Fruit fly (Drosophila melanogaster) whole organism, embryonic: ENCODE data around the gene CG1607.

ENCODE experiments used
- CG10366 ChIP-seq: fragments of 200-800 bp; sonication (Bioruptor generic); IDR thresholded peaks from 2 replicates; pipeline ENCODE4 v1.3.6; 2022; ENCODE audit warnings: missing biosample characterization, missing genetic modification characterization
- CG10565 ChIP-seq: fragments of 200-800 bp; sonication (Bioruptor generic); optimal IDR thresholded peaks from 3 replicates; lab custom pipeline; 2016; ENCODE audit warnings: missing biosample characterization, mild to moderate bottlenecking, missing genetic modification characterization
- CG1233 ChIP-seq: fragments of 200-800 bp; sonication (Bioruptor generic); optimal IDR thresholded peaks from 4 replicates; lab custom pipeline; 2018; ENCODE audit warnings: missing biosample characterization, mild to moderate bottlenecking, missing genetic modification characterization
- CG12744 ChIP-seq: fragments of 200-800 bp; sonication (Bioruptor generic); optimal IDR thresholded peaks from 2 replicates; lab custom pipeline; 2016; ENCODE audit warnings: missing biosample characterization, missing genetic modification characterization
- CG12769 ChIP-seq: fragments of 200-800 bp; sonication (Bioruptor generic); optimal IDR thresholded peaks from 2 replicates; lab custom pipeline; 2019; ENCODE audit warnings: missing biosample characterization, mild to moderate bottlenecking, missing genetic modification characterization, moderate library complexity
- CG12942 ChIP-seq: fragments of 200-800 bp; sonication (Bioruptor generic); optimal IDR thresholded peaks from 3 replicates; lab custom pipeline; 2016; ENCODE audit warnings: missing biosample characterization, missing genetic modification characterization
- CG14667 ChIP-seq: fragments of 200-800 bp; sonication (Bioruptor generic); IDR thresholded peaks from 2 replicates; pipeline ENCODE4 v1.3.6; 2022; ENCODE audit warnings: missing biosample characterization, missing genetic modification characterization
- CG15479 ChIP-seq: fragments of 200-800 bp; sonication (Bioruptor generic); optimal IDR thresholded peaks from 3 replicates; lab custom pipeline; 2019; ENCODE audit warnings: missing biosample characterization, mild to moderate bottlenecking, missing genetic modification characterization, moderate library complexity
- CG15601 ChIP-seq: fragments of 200-800 bp; sonication (Bioruptor generic); optimal IDR thresholded peaks from 3 replicates; lab custom pipeline; 2019; ENCODE audit warnings: missing biosample characterization, mild to moderate bottlenecking, missing genetic modification characterization, moderate library complexity
- CG15696 ChIP-seq: fragments of 200-800 bp; sonication (Bioruptor generic); optimal IDR thresholded peaks from 2 replicates; lab custom pipeline; 2019; ENCODE audit warnings: missing biosample characterization, mild to moderate bottlenecking, missing genetic modification characterization, moderate library complexity
- CG16779 ChIP-seq: fragments of 200-800 bp; sonication (Bioruptor generic); IDR thresholded peaks from 2 replicates; pipeline ENCODE4 v1.3.6; 2022; ENCODE audit warnings: missing biosample characterization, missing genetic modification characterization
- CG17568 ChIP-seq: fragments of 200-800 bp; sonication (Bioruptor generic); optimal IDR thresholded peaks from 2 replicates; lab custom pipeline; 2018; ENCODE audit warnings: missing biosample characterization, mild to moderate bottlenecking, missing genetic modification characterization, moderate library complexity
- CG2889 ChIP-seq: fragments of 200-800 bp; sonication (Bioruptor generic); IDR thresholded peaks from 3 replicates; pipeline ENCODE4 v1.3.6; 2022; ENCODE audit warnings: missing biosample characterization, missing genetic modification characterization
- CG34376 ChIP-seq: fragments of 200-800 bp; sonication (Bioruptor generic); optimal IDR thresholded peaks from 2 replicates; lab custom pipeline; 2018; ENCODE audit warnings: missing biosample characterization, mild to moderate bottlenecking, missing genetic modification characterization
- CG3847 ChIP-seq: fragments of 200-800 bp; sonication (Bioruptor generic); IDR thresholded peaks from 2 replicates; pipeline ENCODE4 v1.3.6; 2022; ENCODE audit warnings: missing biosample characterization, missing genetic modification characterization
- CG4282 ChIP-seq: fragments of 200-800 bp; sonication (Bioruptor generic); optimal IDR thresholded peaks from 2 replicates; lab custom pipeline; 2016; ENCODE audit warnings: missing biosample characterization, missing genetic modification characterization
- CG5953 ChIP-seq: fragments of 200-800 bp; sonication (Bioruptor generic); IDR thresholded peaks from 2 replicates; pipeline ENCODE4 v1.3.6; 2022; ENCODE audit warnings: missing biosample characterization, missing genetic modification characterization
- CG6813 ChIP-seq: fragments of 200-800 bp; sonication (Bioruptor generic); optimal IDR thresholded peaks from 2 replicates; lab custom pipeline; 2017; ENCODE audit warnings: missing biosample characterization, missing genetic modification characterization, mild to moderate bottlenecking, moderate library complexity, missing genetic modification reagents
- CG7786 ChIP-seq: fragments of 200-800 bp; sonication (Bioruptor generic); optimal IDR thresholded peaks from 2 replicates; lab custom pipeline; 2016; ENCODE audit warnings: missing biosample characterization, missing genetic modification characterization
- CG7839 ChIP-seq: fragments of 200-800 bp; sonication (Bioruptor generic); optimal IDR thresholded peaks from 3 replicates; lab custom pipeline; 2018; ENCODE audit warnings: missing biosample characterization, mild to moderate bottlenecking, missing genetic modification characterization, moderate library complexity
- CG7928 ChIP-seq: fragments of 200-800 bp; sonication (Bioruptor generic); optimal IDR thresholded peaks from 2 replicates; lab custom pipeline; 2017; ENCODE audit warnings: missing biosample characterization, mild to moderate bottlenecking, missing genetic modification characterization
- CG7963 ChIP-seq: fragments of 200-800 bp; sonication (Bioruptor generic); IDR thresholded peaks from 3 replicates; pipeline ENCODE4 v1.3.6; 2022; ENCODE audit warnings: missing biosample characterization, missing genetic modification characterization; ENCODE audit not compliant: partially characterized antibody
- Dek ChIP-seq: fragments of 200-800 bp; sonication (Bioruptor generic); optimal IDR thresholded peaks from 3 replicates; lab custom pipeline; 2019; ENCODE audit warnings: missing biosample characterization, mild to moderate bottlenecking, missing genetic modification characterization, moderate library complexity
- Ets65A ChIP-seq: fragments of 200-800 bp; sonication (Bioruptor generic); peaks from one replicate; lab custom pipeline; 2016; ENCODE audit warnings: missing biosample characterization, missing genetic modification characterization
- H15 ChIP-seq: fragments of 200-800 bp; sonication (Bioruptor generic); IDR thresholded peaks from 3 replicates; pipeline ENCODE4 v1.3.6; 2022; ENCODE audit warnings: missing biosample characterization, missing genetic modification characterization
- HmgD ChIP-seq: fragments of 200-800 bp; sonication (Bioruptor generic); optimal IDR thresholded peaks from 3 replicates; lab custom pipeline; 2016; ENCODE audit warnings: missing biosample characterization, missing genetic modification characterization
- Kr ChIP-seq: fragments of 200-800 bp; sonication (Bioruptor generic); optimal IDR thresholded peaks from 2 replicates; lab custom pipeline; 2017; ENCODE audit warnings: missing biosample characterization, mild to moderate bottlenecking, missing genetic modification characterization
- Max ChIP-seq: fragments of 200-800 bp; sonication (Bioruptor generic); optimal IDR thresholded peaks from 2 replicates; lab custom pipeline; 2016; ENCODE audit warnings: missing biosample characterization, mild to moderate bottlenecking, missing genetic modification characterization
- Mes4 ChIP-seq: fragments of 200-800 bp; sonication (Bioruptor generic); optimal IDR thresholded peaks from 2 replicates; lab custom pipeline; 2016; ENCODE audit warnings: missing biosample characterization, missing genetic modification characterization
- Nf-YB ChIP-seq: fragments of 200-800 bp; sonication (Bioruptor generic); optimal IDR thresholded peaks from 3 replicates; lab custom pipeline; 2019; ENCODE audit warnings: missing biosample characterization, mild to moderate bottlenecking, missing genetic modification characterization, moderate library complexity
- Poxn ChIP-seq: fragments of 200-800 bp; sonication (Bioruptor generic); IDR thresholded peaks from 2 replicates; pipeline ENCODE4 v1.3.6; 2022; ENCODE audit warnings: missing biosample characterization, missing genetic modification characterization
- Sry-β ChIP-seq: fragments of 200-800 bp; sonication (Bioruptor generic); optimal IDR thresholded peaks from 2 replicates; lab custom pipeline; 2018; ENCODE audit warnings: missing biosample characterization, mild to moderate bottlenecking, missing genetic modification characterization, moderate library complexity
- Taf1 ChIP-seq: fragments of 200-800 bp; sonication (Bioruptor generic); IDR thresholded peaks from 2 replicates; pipeline ENCODE4 v1.3.6; 2022; ENCODE audit warnings: missing biosample characterization, missing genetic modification characterization
- Tbp ChIP-seq: fragments of >200 bp; optimal IDR thresholded peaks from 2 replicates; lab custom pipeline; 2018; ENCODE audit warnings: missing biosample characterization, missing genetic modification characterization
- aop ChIP-seq: fragments of 200-800 bp; sonication (Bioruptor generic); IDR thresholded peaks from 2 replicates; pipeline ENCODE4 v1.3.6; 2022; ENCODE audit warnings: missing biosample characterization, missing genetic modification characterization
- ase ChIP-seq: fragments of 200-800 bp; sonication (Bioruptor generic); IDR thresholded peaks from 3 replicates; pipeline ENCODE4 v1.3.6; 2022; ENCODE audit warnings: missing biosample characterization, missing genetic modification characterization
- chn ChIP-seq: fragments of 200-800 bp; sonication (Bioruptor generic); optimal IDR thresholded peaks from 2 replicates; lab custom pipeline; 2016; ENCODE audit warnings: missing biosample characterization, missing genetic modification characterization
- corto ChIP-seq: fragments of 200-800 bp; sonication (Bioruptor generic); optimal IDR thresholded peaks from 2 replicates; lab custom pipeline; 2016; ENCODE audit warnings: missing biosample characterization, mild to moderate bottlenecking, missing genetic modification characterization, moderate library complexity
- crp ChIP-seq, 2 experiments: fragments of 200-800 bp; sonication (Bioruptor generic); optimal IDR thresholded peaks; 2 replicates in 1 of 2; 3 replicates in 1 of 2; lab custom pipeline; 2017; ENCODE audit warnings: missing biosample characterization in 2 of 2, missing genetic modification characterization in 2 of 2, mild to moderate bottlenecking in 1 of 2, moderate library complexity in 1 of 2
- dm ChIP-seq: fragments of 200-800 bp; sonication (Bioruptor generic); optimal IDR thresholded peaks from 3 replicates; lab custom pipeline; 2016; ENCODE audit warnings: missing biosample characterization, missing genetic modification characterization
- ems ChIP-seq: fragments of 200-800 bp; sonication (Bioruptor generic); optimal IDR thresholded peaks from 3 replicates; lab custom pipeline; 2016; ENCODE audit warnings: missing biosample characterization, missing genetic modification characterization
- gfzf ChIP-seq: fragments of 200-800 bp; sonication (Bioruptor generic); optimal IDR thresholded peaks from 2 replicates; lab custom pipeline; 2016; ENCODE audit warnings: missing biosample characterization, mild to moderate bottlenecking, missing genetic modification characterization, moderate library complexity
- hkb ChIP-seq, 2 experiments: fragments of 200-800 bp in 1 of 2; fragments of >200 bp in 1 of 2; sonication (Bioruptor generic) in 1 of 2; IDR thresholded peaks in 1 of 2; optimal IDR thresholded peaks in 1 of 2; 2 replicates each; pipeline versions ENCODE4 v1.3.6 to Lab custom; 2017 to 2022; ENCODE audit warnings: missing biosample characterization in 1 of 2, missing genetic modification characterization in 1 of 2
- inv ChIP-seq: fragments of 200-800 bp; sonication (Bioruptor generic); IDR thresholded peaks from 2 replicates; pipeline ENCODE4 v1.3.6; 2022; ENCODE audit warnings: missing biosample characterization, missing genetic modification characterization; ENCODE audit not compliant: partially characterized antibody
- knrl ChIP-seq: fragments of 200-800 bp; sonication (Bioruptor generic); IDR thresholded peaks from 3 replicates; pipeline ENCODE4 v1.3.6; 2022; ENCODE audit warnings: missing biosample characterization, missing genetic modification characterization; ENCODE audit not compliant: partially characterized antibody
- sd ChIP-seq: fragments of 200-800 bp; sonication (Bioruptor generic); optimal IDR thresholded peaks from 3 replicates; lab custom pipeline; 2018; ENCODE audit warnings: missing biosample characterization, mild to moderate bottlenecking, missing genetic modification characterization, moderate library complexity
- slp2 ChIP-seq: fragments of 200-800 bp; sonication (Bioruptor generic); optimal IDR thresholded peaks from 2 replicates; lab custom pipeline; 2016; ENCODE audit warnings: missing biosample characterization, missing genetic modification characterization
- tna ChIP-seq: fragments of 200-800 bp; sonication (Bioruptor generic); IDR thresholded peaks from 2 replicates; pipeline ENCODE4 v1.3.6; 2022; ENCODE audit warnings: missing biosample characterization, missing genetic modification characterization; ENCODE audit not compliant: partially characterized antibody
- trem ChIP-seq: fragments of 200-800 bp; optimal IDR thresholded peaks from 3 replicates; lab custom pipeline; 2019; ENCODE audit warnings: missing biosample characterization, mild to moderate bottlenecking, missing genetic modification characterization, moderate library complexity
- twi ChIP-seq: fragments of 200-800 bp; optimal IDR thresholded peaks from 2 replicates; lab custom pipeline; 2019; ENCODE audit warnings: missing biosample characterization, mild to moderate bottlenecking, missing genetic modification characterization, moderate library complexity

Gene CG1607

DNA sequence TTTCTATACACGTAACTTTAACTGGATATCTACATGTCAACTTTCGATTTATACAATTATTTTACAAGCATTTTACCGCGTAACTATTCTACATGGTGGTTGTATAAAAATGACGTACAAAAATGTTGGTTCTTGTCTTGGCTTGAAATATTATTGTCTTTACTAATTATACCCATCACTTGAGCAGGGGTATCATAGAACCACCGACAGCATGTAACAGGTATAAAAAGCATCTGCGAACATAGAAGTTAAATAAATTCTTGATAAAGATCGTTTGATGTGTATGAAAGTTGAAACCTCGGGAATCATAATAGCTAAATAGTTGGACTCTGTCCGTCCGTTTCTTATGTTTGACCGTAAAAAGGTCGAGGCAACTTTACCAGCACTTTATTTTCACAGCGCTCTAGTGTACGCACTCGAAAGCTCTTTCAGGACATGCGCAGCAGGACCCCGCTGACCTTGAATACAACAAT lies 657 bp upstream of the CG1607 start (continued):
- TF ChIP-seq CG7963 (GFP tag; lab: Robert Waterston, UW) = no peak; the same call in 2 of the 3 replicates
- no peak for TF ChIP-seq CG12942
- TF ChIP-seq CG12769 (tag; lab: Kevin White, UChicago) = peak; percentile 75
- TF ChIP-seq slp2 (GFP tag; lab: Kevin White, UChicago) = peak; percentile 42
- peak; percentile 23; the same call in 1 of the 3 replicates for TF ChIP-seq ase
- no peak for TF ChIP-seq dm
- TF ChIP-seq CG15479 (GFP tag; lab: Kevin White, UChicago) = no peak
- no peak for TF ChIP-seq tna (GFP tag; lab: Robert Waterston, UW)
- no peak for TF ChIP-seq HmgD (GFP tag; lab: Kevin White, UChicago)
- TF ChIP-seq CG14667 (GFP tag; lab: Robert Waterston, UW) = no peak
- TF ChIP-seq gfzf (GFP tag; lab: Kevin White, UChicago) = no peak
- TF ChIP-seq Tbp = no peak
- no peak for TF ChIP-seq twi (tag; lab: Kevin White, UChicago)
- no peak for TF ChIP-seq CG1233 (GFP tag; lab: Kevin White, UChicago)
- no peak for TF ChIP-seq CG4282 (GFP tag; lab: Kevin White, UChicago)
- no peak for TF ChIP-seq aop (GFP tag; lab: Robert Waterston, UW)
- no peak for TF ChIP-seq Nf-YB (GFP tag; lab: Kevin White, UChicago)
- no peak for TF ChIP-seq CG17568 (GFP tag; lab: Kevin White, UChicago)
- peak; percentile 43 for TF ChIP-seq CG10366 (GFP tag; lab: Robert Waterston, UW)
- TF ChIP-seq chn (GFP tag; lab: Kevin White, UChicago) = peak; percentile 1
- no peak for TF ChIP-seq CG2889
- TF ChIP-seq CG6813 (GFP tag; lab: Kevin White, UChicago) = no peak
- TF ChIP-seq hkb (optimal IDR thresholded peaks at IDR 0.05; lab: Kevin White, UChicago) = no peak
- peak; percentile 47; the same call in 1 of the 2 replicates for TF ChIP-seq hkb (GFP tag; IDR thresholded peaks at IDR 0.05; lab: Robert Waterston, UW)
- no peak for TF ChIP-seq CG5953 (GFP tag; lab: Robert Waterston, UW)
- no peak for TF ChIP-seq trem (tag; lab: Kevin White, UChicago)
- no peak for TF ChIP-seq CG12744 (GFP tag; lab: Kevin White, UChicago)
- peak; percentile 73 for TF ChIP-seq CG7786 (GFP tag; lab: Kevin White, UChicago)
- TF ChIP-seq Dek (tag; lab: Kevin White, UChicago) = peak; percentile 61
- peak; percentile 37; the same call in 1 of the 2 replicates for TF ChIP-seq inv (GFP tag; lab: Robert Waterston, UW)
- peak; percentile 52 for TF ChIP-seq CG7839 (tag; lab: Kevin White, UChicago)
- no peak for TF ChIP-seq CG7928 (GFP tag; lab: Kevin White, UChicago)
- no peak for TF ChIP-seq crp (GFP tag; optimal IDR thresholded peaks at IDR 0.05; lab: Kevin White, UChicago)
- no peak for TF ChIP-seq CG16779 (GFP tag; lab: Robert Waterston, UW)
- peak; percentile 25; the same call in 1 of the 2 replicates for TF ChIP-seq CG3847 (GFP tag; lab: Robert Waterston, UW)
- no peak for TF ChIP-seq Max (GFP tag; lab: Kevin White, UChicago)
- no peak for TF ChIP-seq corto (GFP tag; lab: Kevin White, UChicago)
- TF ChIP-seq Kr (GFP tag; lab: Kevin White, UChicago) = no peak
- TF ChIP-seq Poxn = no peak
- TF ChIP-seq CG34376 (GFP tag; lab: Kevin White, UChicago) = no peak
- peak; percentile 90 for TF ChIP-seq Ets65A
- TF ChIP-seq Taf1 (GFP tag; lab: Robert Waterston, UW) = no peak
- TF ChIP-seq CG10565 (GFP tag; lab: Kevin White, UChicago) = no peak
- TF ChIP-seq Sry-β (GFP tag; lab: Kevin White, UChicago) = no peak
- TF ChIP-seq H15 (GFP tag; lab: Robert Waterston, UW) = peak; percentile 52; the same call in 2 of the 3 replicates
- peak; percentile 58 for TF ChIP-seq sd
- TF ChIP-seq Mes4 = no peak
- TF ChIP-seq ems (GFP tag; lab: Kevin White, UChicago) = peak; percentile 3
- peak; percentile 69 for TF ChIP-seq knrl
- TF ChIP-seq CG15696 (tag; lab: Kevin White, UChicago) = no peak
- TF ChIP-seq CG15601 (tag; lab: Kevin White, UChicago) = peak; percentile 20
